Fruit fly (Drosophila melanogaster) whole organism, embryonic: Measurements from ENCODE around the gene mRRF1.
A peak's percentile ranks its signal among the peaks of the same experiment; 100 is the strongest.

Source experiments
- Ada2b ChIP-seq: fragments of 200-800 bp; sonication (Bioruptor generic); IDR thresholded peaks from 2 replicates; pipeline ENCODE4 v1.3.6; 2022; ENCODE audit warnings: missing biosample characterization, missing genetic modification characterization
- Antp ChIP-seq: fragments of 200-800 bp; sonication (Bioruptor generic); optimal IDR thresholded peaks from 3 replicates; lab custom pipeline; 2016; ENCODE audit warnings: missing biosample characterization, missing genetic modification characterization
- Atf6 ChIP-seq: fragments of 200-800 bp; sonication (Bioruptor generic); IDR thresholded peaks from 2 replicates; pipeline ENCODE4 v1.3.6; 2022; ENCODE audit warnings: missing biosample characterization, missing genetic modification characterization
- BEAF-32 ChIP-seq: fragments of 200-800 bp; sonication (Bioruptor generic); optimal IDR thresholded peaks from 3 replicates; lab custom pipeline; 2017; ENCODE audit warnings: missing biosample characterization, missing genetic modification characterization, mild to moderate bottlenecking, moderate library complexity, missing genetic modification reagents
- Bteb2 ChIP-seq: fragments of 200-800 bp; sonication (Bioruptor generic); optimal IDR thresholded peaks from 2 replicates; lab custom pipeline; 2016; ENCODE audit warnings: missing biosample characterization, missing genetic modification characterization
- CG10565 ChIP-seq: fragments of 200-800 bp; sonication (Bioruptor generic); optimal IDR thresholded peaks from 3 replicates; lab custom pipeline; 2016; ENCODE audit warnings: missing biosample characterization, mild to moderate bottlenecking, missing genetic modification characterization
- CG11247 ChIP-seq: fragments of 200-800 bp; sonication (Bioruptor generic); IDR thresholded peaks from 2 replicates; pipeline ENCODE4 v1.3.6; 2022; ENCODE audit warnings: missing biosample characterization, missing genetic modification characterization
- CG11398 ChIP-seq: fragments of 200-800 bp; sonication (Bioruptor generic); optimal IDR thresholded peaks from 2 replicates; lab custom pipeline; 2016; ENCODE audit warnings: missing biosample characterization, missing genetic modification characterization
- CG12659 ChIP-seq: fragments of 200-800 bp; sonication (Bioruptor generic); optimal IDR thresholded peaks from 3 replicates; lab custom pipeline; 2017; ENCODE audit warnings: mild to moderate bottlenecking, missing biosample characterization, missing genetic modification reagents, missing genetic modification characterization
- CG14710 ChIP-seq: fragments of 200-800 bp; sonication (Bioruptor generic); optimal IDR thresholded peaks from 3 replicates; lab custom pipeline; 2019; ENCODE audit warnings: missing biosample characterization, mild to moderate bottlenecking, missing genetic modification characterization, moderate library complexity
- CG15514 ChIP-seq: fragments of 200-800 bp; sonication (Bioruptor generic); optimal IDR thresholded peaks from 3 replicates; lab custom pipeline; 2017; ENCODE audit warnings: missing biosample characterization, missing genetic modification characterization, mild to moderate bottlenecking, moderate library complexity, missing genetic modification reagents
- CG1603 ChIP-seq: fragments of 200-800 bp; sonication (Bioruptor generic); optimal IDR thresholded peaks from 2 replicates; lab custom pipeline; 2019; ENCODE audit warnings: missing biosample characterization, mild to moderate bottlenecking, missing genetic modification characterization, moderate library complexity
- CG1647 ChIP-seq: fragments of 200-800 bp; sonication (Bioruptor generic); optimal IDR thresholded peaks from 3 replicates; lab custom pipeline; 2016; ENCODE audit warnings: missing biosample characterization, missing genetic modification characterization
- CG17186 ChIP-seq: fragments of 200-800 bp; sonication (Bioruptor generic); optimal IDR thresholded peaks from 3 replicates; lab custom pipeline; 2017; ENCODE audit warnings: missing biosample characterization, missing genetic modification reagents, missing genetic modification characterization
- CG30403 ChIP-seq: fragments of 200-800 bp; sonication (Bioruptor generic); optimal IDR thresholded peaks from 3 replicates; lab custom pipeline; 2016; ENCODE audit warnings: missing biosample characterization, missing genetic modification characterization
- CG34224 ChIP-seq: fragments of 200-800 bp; sonication (Bioruptor generic); IDR thresholded peaks from 3 replicates; pipeline ENCODE4 v1.3.6; 2022; ENCODE audit warnings: missing biosample characterization, missing genetic modification characterization; ENCODE audit not compliant: partially characterized antibody
- CG3995 ChIP-seq: fragments of 200-800 bp; sonication (Bioruptor generic); optimal IDR thresholded peaks from 3 replicates; lab custom pipeline; 2016; ENCODE audit warnings: missing biosample characterization, missing genetic modification characterization
- CG4424 ChIP-seq: fragments of 200-800 bp; sonication (Bioruptor generic); optimal IDR thresholded peaks from 3 replicates; lab custom pipeline; 2016; ENCODE audit warnings: missing biosample characterization, missing genetic modification characterization
- CG4617 ChIP-seq: fragments of 200-800 bp; sonication (Bioruptor generic); optimal IDR thresholded peaks from 3 replicates; lab custom pipeline; 2016; ENCODE audit warnings: missing biosample characterization, missing genetic modification characterization, borderline replicate concordance
- CG6175 ChIP-seq: fragments of 200-800 bp; sonication (Bioruptor generic); IDR thresholded peaks from 3 replicates; pipeline ENCODE4 v1.3.6; 2022; ENCODE audit warnings: missing biosample characterization, missing genetic modification characterization
- CG9797 ChIP-seq: fragments of 200-800 bp; sonication (Bioruptor generic); optimal IDR thresholded peaks from 3 replicates; lab custom pipeline; 2018; ENCODE audit warnings: missing biosample characterization, mild to moderate bottlenecking, missing genetic modification characterization
- Dip3 ChIP-seq: fragments of 200-800 bp; sonication (Bioruptor generic); optimal IDR thresholded peaks from 3 replicates; lab custom pipeline; 2016; ENCODE audit warnings: missing biosample characterization, missing genetic modification characterization
- Dll ChIP-seq: fragments of 200-800 bp; sonication (Bioruptor generic); IDR thresholded peaks from 4 replicates; pipeline ENCODE4 v1.3.6; 2022; ENCODE audit warnings: missing biosample characterization, missing genetic modification characterization; ENCODE audit not compliant: partially characterized antibody
- Drgx ChIP-seq: fragments of 200-800 bp; sonication (Bioruptor generic); IDR thresholded peaks from 2 replicates; pipeline ENCODE4 v1.3.6; 2022; ENCODE audit warnings: missing biosample characterization, missing genetic modification characterization
- Ets65A ChIP-seq: fragments of 200-800 bp; sonication (Bioruptor generic); peaks from one replicate; lab custom pipeline; 2016; ENCODE audit warnings: missing biosample characterization, missing genetic modification characterization
- Hsf ChIP-seq: fragments of 200-800 bp; sonication (Bioruptor generic); optimal IDR thresholded peaks from 3 replicates; lab custom pipeline; 2016; ENCODE audit warnings: missing biosample characterization, missing genetic modification characterization
- Kr ChIP-seq: fragments of 200-800 bp; sonication (Bioruptor generic); optimal IDR thresholded peaks from 2 replicates; lab custom pipeline; 2017; ENCODE audit warnings: missing biosample characterization, mild to moderate bottlenecking, missing genetic modification characterization
- Max ChIP-seq: fragments of 200-800 bp; sonication (Bioruptor generic); optimal IDR thresholded peaks from 2 replicates; lab custom pipeline; 2016; ENCODE audit warnings: missing biosample characterization, mild to moderate bottlenecking, missing genetic modification characterization
- NK7.1 ChIP-seq: fragments of 200-800 bp; sonication (Bioruptor generic); optimal IDR thresholded peaks from 3 replicates; lab custom pipeline; 2016; ENCODE audit warnings: missing biosample characterization, missing genetic modification characterization
- Rx ChIP-seq: fragments of 200-800 bp; sonication (Bioruptor generic); IDR thresholded peaks from 2 replicates; pipeline ENCODE4 v1.3.6; 2022; ENCODE audit warnings: missing biosample characterization, missing genetic modification characterization
- Scr ChIP-seq: fragments of 200-800 bp; sonication (Bioruptor generic); IDR thresholded peaks from 2 replicates; pipeline ENCODE4 v1.3.6; 2022; ENCODE audit warnings: missing biosample characterization, missing genetic modification characterization; ENCODE audit not compliant: partially characterized antibody
- Trl ChIP-seq, 3 experiments: fragments of >200 bp in 2 of 3; fragments of 200-800 bp in 1 of 3; sonication (Bioruptor generic) in 1 of 3; optimal IDR thresholded peaks; 2 replicates in 1 of 3; 3 replicates in 2 of 3; lab custom pipeline; 2016 to 2017; ENCODE audit warnings: missing biosample characterization in 1 of 3, missing genetic modification characterization in 1 of 3
- abd-A ChIP-seq: fragments of 200-800 bp; sonication (Bioruptor generic); optimal IDR thresholded peaks from 3 replicates; lab custom pipeline; 2019; ENCODE audit warnings: missing biosample characterization, mild to moderate bottlenecking, missing genetic modification characterization, moderate library complexity
- bbx ChIP-seq: fragments of 200-800 bp; sonication (Bioruptor generic); IDR thresholded peaks from 2 replicates; pipeline ENCODE4 v1.3.6; 2022; ENCODE audit warnings: missing biosample characterization, missing genetic modification characterization; ENCODE audit not compliant: partially characterized antibody
- da ChIP-seq: fragments of 200-800 bp; sonication (Bioruptor generic); optimal IDR thresholded peaks from 2 replicates; lab custom pipeline; 2016; ENCODE audit warnings: missing biosample characterization, missing genetic modification characterization
- emc ChIP-seq: fragments of 200-800 bp; sonication (Bioruptor generic); optimal IDR thresholded peaks from 2 replicates; lab custom pipeline; 2016; ENCODE audit warnings: missing biosample characterization, missing genetic modification characterization
- exex ChIP-seq: fragments of 200-800 bp; sonication (Bioruptor generic); optimal IDR thresholded peaks from 4 replicates; lab custom pipeline; 2018; ENCODE audit warnings: missing biosample characterization, mild to moderate bottlenecking, missing genetic modification characterization, moderate library complexity
- fd3F ChIP-seq: fragments of 200-800 bp; sonication (Bioruptor generic); optimal IDR thresholded peaks from 2 replicates; lab custom pipeline; 2018; ENCODE audit warnings: missing biosample characterization, mild to moderate bottlenecking, missing genetic modification characterization, moderate library complexity
- lilli ChIP-seq: fragments of 200-800 bp; sonication (Bioruptor generic); optimal IDR thresholded peaks from 3 replicates; lab custom pipeline; 2016; ENCODE audit warnings: missing biosample characterization, missing genetic modification characterization
- lola ChIP-seq, 3 experiments: fragments of >200 bp in 2 of 3; fragments of 200-800 bp in 1 of 3; sonication (Bioruptor generic) in 1 of 3; optimal IDR thresholded peaks; 2 replicates each; lab custom pipeline; 2017 to 2019; ENCODE audit warnings: missing biosample characterization in 3 of 3, missing genetic modification characterization in 3 of 3, mild to moderate bottlenecking in 1 of 3, moderate library complexity in 1 of 3
- lov ChIP-seq, 2 experiments: fragments of 200-800 bp in 1 of 2; fragments of >200 bp in 1 of 2; sonication (Bioruptor generic) in 1 of 2; IDR thresholded peaks in 1 of 2; optimal IDR thresholded peaks in 1 of 2; 2 replicates in 1 of 2; 3 replicates in 1 of 2; pipeline versions ENCODE4 v1.3.6 to Lab custom; 2017 to 2022; ENCODE audit warnings: missing biosample characterization in 1 of 2, missing genetic modification characterization in 1 of 2
- psq ChIP-seq: fragments of 200-800 bp; sonication (Bioruptor generic); optimal IDR thresholded peaks from 2 replicates; lab custom pipeline; 2017; ENCODE audit warnings: missing biosample characterization, missing genetic modification characterization
- rib ChIP-seq: fragments of 200-800 bp; sonication (Bioruptor generic); IDR thresholded peaks from 2 replicates; pipeline ENCODE4 v1.3.6; 2022; ENCODE audit warnings: missing biosample characterization, missing genetic modification characterization
- salm ChIP-seq: fragments of 200-800 bp; sonication (Bioruptor generic); optimal IDR thresholded peaks from 2 replicates; lab custom pipeline; 2018; ENCODE audit warnings: missing biosample characterization, mild to moderate bottlenecking, missing genetic modification characterization
- stc ChIP-seq: fragments of 200-800 bp; sonication (Bioruptor generic); IDR thresholded peaks from 2 replicates; pipeline ENCODE4 v1.3.6; 2022; ENCODE audit warnings: missing biosample characterization, missing genetic modification characterization
- sug ChIP-seq: fragments of 200-800 bp; optimal IDR thresholded peaks from 2 replicates; lab custom pipeline; 2019; ENCODE audit warnings: missing biosample characterization, mild to moderate bottlenecking, missing genetic modification characterization, moderate library complexity
- unc-4 ChIP-seq: fragments of 200-800 bp; sonication (Bioruptor generic); IDR thresholded peaks from 2 replicates; pipeline ENCODE4 v1.3.6; 2022; ENCODE audit warnings: missing biosample characterization, missing genetic modification characterization; ENCODE audit not compliant: partially characterized antibody
- vvl ChIP-seq: fragments of 200-800 bp; sonication (Bioruptor generic); IDR thresholded peaks from 2 replicates; pipeline ENCODE4 v1.3.6; 2022; ENCODE audit warnings: missing biosample characterization, missing genetic modification characterization
- wor ChIP-seq: fragments of 200-800 bp; sonication (Bioruptor generic); IDR thresholded peaks from 2 replicates; pipeline ENCODE4 v1.3.6; 2022; ENCODE audit warnings: missing biosample characterization, missing genetic modification characterization
- zfh1 ChIP-seq: fragments of 200-800 bp; sonication (Bioruptor generic); IDR thresholded peaks from 3 replicates; pipeline ENCODE4 v1.3.6; 2022; ENCODE audit warnings: missing biosample characterization, missing genetic modification characterization

The mRRF1 gene

dm6 chr3L:9358713-9359040 is 5.5 kb upstream of the mRRF1 start, which contains the start of the genes UGP and Svip (continued):
- TF ChIP-seq CG3995 (GFP tag; lab: Kevin White, UChicago): no peak
- TF ChIP-seq da (GFP tag; lab: Kevin White, UChicago): no peak
- no peak for TF ChIP-seq salm (tag; lab: Kevin White, UChicago)
- no peak for TF ChIP-seq Antp (GFP tag; lab: Kevin White, UChicago)
- TF ChIP-seq sug (tag; lab: Kevin White, UChicago): peak; percentile 3
- TF ChIP-seq stc (GFP tag; lab: Robert Waterston, UW): peak; percentile 40; the same call in 1 of the 2 replicates
- TF ChIP-seq CG11398 (GFP tag; lab: Kevin White, UChicago): no peak
- no peak for TF ChIP-seq emc (GFP tag; lab: Kevin White, UChicago)
- TF ChIP-seq Bteb2 (GFP tag; lab: Kevin White, UChicago): peak; percentile 10
- TF ChIP-seq Max (GFP tag; lab: Kevin White, UChicago): no peak
- peak; percentile 30; the same call in 1 of the 2 replicates for TF ChIP-seq Ada2b
- TF ChIP-seq Drgx (GFP tag; lab: Robert Waterston, UW): peak; percentile 65; the same call in 1 of the 2 replicates
- TF ChIP-seq bbx (GFP tag; lab: Robert Waterston, UW): no peak
- 0 out of 3 replicates have a peak, but pooled peaks have one; percentile 15 for TF ChIP-seq CG34224
- peak; percentile 28; the same call in 1 of the 4 replicates for TF ChIP-seq Dll (GFP tag; lab: Robert Waterston, UW)
- TF ChIP-seq CG17186 (GFP tag; lab: Kevin White, UChicago): peak; percentile 99
- TF ChIP-seq zfh1: no peak
- no peak for TF ChIP-seq CG11247 (GFP tag; lab: Robert Waterston, UW)
- TF ChIP-seq Hsf (GFP tag; lab: Kevin White, UChicago): no peak
- no peak for TF ChIP-seq Kr
- TF ChIP-seq CG4617 (GFP tag; lab: Kevin White, UChicago): peak; percentile 52
- TF ChIP-seq lola (GFP tag; optimal IDR thresholded peaks at IDR 0.05; lab: Kevin White, UChicago): no peak
- 0 out of 2 replicates have a peak, but pooled peaks have one; percentile 8 for TF ChIP-seq Atf6 (GFP tag; lab: Robert Waterston, UW)
- TF ChIP-seq CG1603 (tag; lab: Kevin White, UChicago): peak; percentile 41
- no peak for TF ChIP-seq wor
- 0 out of 2 replicates have a peak, but pooled peaks have one; percentile 18 for TF ChIP-seq unc-4 (GFP tag; lab: Robert Waterston, UW)
- TF ChIP-seq CG9797 (GFP tag; lab: Kevin White, UChicago): no peak
- no peak for TF ChIP-seq rib (GFP tag; lab: Robert Waterston, UW)
- peak; percentile 3 for TF ChIP-seq lilli
- TF ChIP-seq exex (tag; lab: Kevin White, UChicago): peak; percentile 13
- TF ChIP-seq BEAF-32 (GFP tag; lab: Kevin White, UChicago): peak; percentile 15
- TF ChIP-seq CG15514 (GFP tag; lab: Kevin White, UChicago): peak; percentile 39
- TF ChIP-seq CG6175 (GFP tag; lab: Robert Waterston, UW): no peak
- no peak for TF ChIP-seq vvl (GFP tag; lab: Robert Waterston, UW)
- no peak for TF ChIP-seq Ets65A (GFP tag; lab: Kevin White, UChicago)
- TF ChIP-seq abd-A: no peak
- peak; percentile 25 for TF ChIP-seq psq
- no peak for TF ChIP-seq lov (optimal IDR thresholded peaks at IDR 0.05; lab: Kevin White, UChicago)
- TF ChIP-seq lov (GFP tag; IDR thresholded peaks at IDR 0.05; lab: Robert Waterston, UW): no peak
- TF ChIP-seq Trl (optimal IDR thresholded peaks at IDR 0.05; lab: Kevin White, UChicago): peak in 1 of 2 experiments; percentile 21
- no peak for TF ChIP-seq Trl (GFP tag; optimal IDR thresholded peaks at IDR 0.05; lab: Kevin White, UChicago)
- TF ChIP-seq CG14710 (tag; lab: Kevin White, UChicago): no peak
- no peak for TF ChIP-seq CG30403 (GFP tag; lab: Kevin White, UChicago)
- TF ChIP-seq fd3F (GFP tag; lab: Kevin White, UChicago): no peak
- TF ChIP-seq Dip3 (GFP tag; lab: Kevin White, UChicago): no peak
- no peak for TF ChIP-seq Scr
- TF ChIP-seq CG10565 (GFP tag; lab: Kevin White, UChicago): no peak
- TF ChIP-seq CG1647 (GFP tag; lab: Kevin White, UChicago): no peak
- TF ChIP-seq CG12659 (GFP tag; lab: Kevin White, UChicago): peak; percentile 17
- TF ChIP-seq NK7.1 (GFP tag; lab: Kevin White, UChicago): no peak
- no peak for TF ChIP-seq CG4424 (GFP tag; lab: Kevin White, UChicago)
- TF ChIP-seq Rx (GFP tag; lab: Robert Waterston, UW): no peak
